Worm (Caenorhabditis elegans) whole organism, L4 larva: Measurements from ENCODE around the gene C49F5.5.

Experiments
- Y75B8A.6 ChIP-seq: fragments of 200-800 bp; sonication (Bioruptor generic); IDR thresholded peaks from 2 replicates; pipeline ENCODE4 v1.3.6; 2022; ENCODE audit warnings: missing genetic modification reagents, missing genetic modification characterization, missing compliant biosample characterization
- ZK546.5 ChIP-seq, 2 experiments: sonication (generic microtip); optimal IDR thresholded peaks; 2 replicates each; lab custom pipeline; 2017; ENCODE audit warnings: missing biosample characterization in 2 of 2, missing genetic modification characterization in 2 of 2
- aly-2 ChIP-seq: sonication (generic microtip); optimal IDR thresholded peaks from 2 replicates; lab custom pipeline; 2018; ENCODE audit warnings: missing biosample characterization, missing genetic modification characterization
- ceh-82 ChIP-seq: sonication (generic microtip); optimal IDR thresholded peaks from 2 replicates; lab custom pipeline; 2017; ENCODE audit warnings: missing biosample characterization, missing genetic modification characterization
- ces-1 ChIP-seq: fragments of 150-350 bp; sonication (generic microtip); optimal IDR thresholded peaks from 4 replicates; lab custom pipeline; 2014; ENCODE audit warnings: missing biosample characterization, missing genetic modification reagents, missing genetic modification characterization
- snpc-4 ChIP-seq: fragments of 150-350 bp; optimal IDR thresholded peaks from 2 replicates; lab custom pipeline; 2014; ENCODE audit warnings: missing biosample characterization, missing genetic modification characterization
- unc-130 ChIP-seq: sonication (generic microtip); optimal IDR thresholded peaks from 2 replicates; lab custom pipeline; 2016; ENCODE audit warnings: missing genetic modification reagents, missing genetic modification characterization, missing compliant biosample characterization
- unc-62 ChIP-seq, 3 experiments: fragments of 150-350 bp in 1 of 3; sonication (generic microtip); optimal IDR thresholded peaks in 2 of 3; peaks in 1 of 3; 1 replicate in 1 of 3; 2 replicates in 2 of 3; lab custom pipeline; 2014 to 2017; ENCODE audit warnings: missing biosample characterization in 3 of 3, missing genetic modification characterization in 3 of 3, missing genetic modification reagents in 3 of 3, missing genotype in 1 of 3
- zag-1 ChIP-seq: fragments of 150-350 bp; optimal IDR thresholded peaks from 2 replicates; lab custom pipeline; 2014; ENCODE audit warnings: missing biosample characterization, missing genetic modification characterization

DNA sequence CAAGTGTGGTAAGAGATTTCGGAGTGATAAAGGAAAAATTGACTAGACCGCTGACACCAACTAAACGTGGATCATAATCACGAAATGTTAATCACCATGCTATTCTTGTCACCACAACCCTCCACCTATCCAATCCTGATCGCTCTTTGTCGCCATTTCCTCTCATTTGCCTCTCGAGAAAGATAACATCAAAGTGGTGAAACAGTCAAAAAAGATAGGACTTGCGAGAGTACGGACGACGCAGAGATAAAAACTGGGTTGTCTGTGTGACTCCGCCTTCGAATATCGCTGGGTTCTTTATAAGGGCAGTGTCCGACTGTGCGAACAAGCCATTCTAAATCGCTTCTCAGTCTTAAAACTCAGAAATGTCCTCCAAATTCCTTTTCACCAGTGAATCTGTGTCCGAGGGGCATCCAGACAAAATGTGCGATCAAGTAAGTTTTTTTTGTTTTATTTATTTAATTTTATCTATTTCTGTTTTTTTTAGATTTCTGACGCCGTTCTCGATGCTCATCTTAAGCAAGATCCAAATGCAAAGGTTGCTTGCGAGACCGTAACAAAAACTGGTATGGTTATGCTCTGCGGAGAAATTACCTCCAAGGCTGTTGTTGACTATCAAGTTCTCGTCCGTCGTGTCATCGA is 20.2 kb upstream of the C49F5.5 start, which contains the start of gene sams-1:
- TF ChIP-seq Y75B8A.6, result no peak
- no peak for TF ChIP-seq unc-130
- no peak for TF ChIP-seq ceh-82 (tag; lab: Kevin White, UChicago)
- TF ChIP-seq ZK546.5 (tag; optimal IDR thresholded peaks at IDR 0.05; lab: Kevin White, UChicago), result no peak
- no peak for TF ChIP-seq snpc-4
- no peak for TF ChIP-seq unc-62 (GFP tag; optimal IDR thresholded peaks at IDR 0.05 in 1 of 2; lab: Kevin White, UChicago)
- TF ChIP-seq unc-62 (tag; optimal IDR thresholded peaks at IDR 0.05; lab: Kevin White, UChicago), result no peak
- TF ChIP-seq zag-1 (tag; lab: Kevin White, UChicago), result no peak
- no peak for TF ChIP-seq aly-2 (tag; lab: Kevin White, UChicago)
- TF ChIP-seq ces-1 (GFP tag; lab: Kevin White, UChicago), result no peak
